Worm (Caenorhabditis elegans) whole organism, late embryonic: Measurements from ENCODE around the gene flp-10.

Experiments used
- Y22D7AL.16 ChIP-seq: sonication (generic microtip); optimal IDR thresholded peaks from 2 replicates; lab custom pipeline; 2016; ENCODE audit warnings: missing genetic modification characterization, missing compliant biosample characterization
- ceh-14 ChIP-seq: sonication (generic microtip); optimal IDR thresholded peaks from 2 replicates; lab custom pipeline; 2016; ENCODE audit warnings: missing genotype, missing genetic modification characterization, missing compliant biosample characterization
- ceh-18 ChIP-seq: sonication (generic microtip); optimal IDR thresholded peaks from 2 replicates; lab custom pipeline; 2016; ENCODE audit warnings: missing genetic modification characterization, missing compliant biosample characterization
- ceh-45 ChIP-seq: fragments of 200-800 bp; sonication (Bioruptor generic); IDR thresholded peaks from 2 replicates; pipeline ENCODE4 v1.3.6; 2022; ENCODE audit warnings: missing genetic modification reagents, missing genetic modification characterization, missing compliant biosample characterization
- ceh-48 ChIP-seq: sonication (generic microtip); optimal IDR thresholded peaks from 2 replicates; lab custom pipeline; 2016; ENCODE audit warnings: missing genetic modification characterization, inconsistent platforms, missing compliant biosample characterization
- ceh-6 ChIP-seq: fragments of 200-800 bp; sonication (Bioruptor generic); optimal IDR thresholded peaks from 2 replicates; lab custom pipeline; 2018; ENCODE audit warnings: mild to moderate bottlenecking, missing genetic modification characterization, missing compliant biosample characterization
- elt-4 ChIP-seq: sonication (generic microtip); optimal IDR thresholded peaks from 2 replicates; lab custom pipeline; 2016; ENCODE audit warnings: missing genetic modification characterization, missing compliant biosample characterization
- ets-4 ChIP-seq: sonication (generic microtip); optimal IDR thresholded peaks from 2 replicates; lab custom pipeline; 2016; ENCODE audit warnings: missing genetic modification characterization, missing compliant biosample characterization
- lin-11 ChIP-seq: fragments of 200-800 bp; sonication (Bioruptor generic); optimal IDR thresholded peaks from 2 replicates; lab custom pipeline; 2018; ENCODE audit warnings: mild to moderate bottlenecking, missing genetic modification characterization, missing compliant biosample characterization
- nfya-1 ChIP-seq: sonication (generic microtip); optimal IDR thresholded peaks from 2 replicates; lab custom pipeline; 2017; ENCODE audit warnings: missing genetic modification characterization, mild to moderate bottlenecking, missing compliant biosample characterization, antibody characterized with exemption, moderate library complexity
- npax-4 ChIP-seq: sonication (generic microtip); optimal IDR thresholded peaks from 2 replicates; lab custom pipeline; 2016; ENCODE audit warnings: missing genetic modification characterization, missing compliant biosample characterization
- pat-9 ChIP-seq: fragments of 200-800 bp; sonication (Bioruptor generic); optimal IDR thresholded peaks from 2 replicates; lab custom pipeline; 2018; ENCODE audit warnings: mild to moderate bottlenecking, missing genetic modification characterization, moderate library complexity, missing compliant biosample characterization
- pha-2 ChIP-seq: sonication (generic microtip); optimal IDR thresholded peaks from 2 replicates; lab custom pipeline; 2017; ENCODE audit warnings: mild to moderate bottlenecking, missing genetic modification characterization, missing compliant biosample characterization
- ref-2 ChIP-seq: sonication (generic microtip); optimal IDR thresholded peaks from 2 replicates; lab custom pipeline; 2016; ENCODE audit warnings: missing genetic modification characterization, missing compliant biosample characterization
- zip-5 ChIP-seq: sonication (generic microtip); optimal IDR thresholded peaks from 2 replicates; lab custom pipeline; 2016; ENCODE audit warnings: missing genetic modification characterization, missing compliant biosample characterization

flp-10 gene

DNA sequence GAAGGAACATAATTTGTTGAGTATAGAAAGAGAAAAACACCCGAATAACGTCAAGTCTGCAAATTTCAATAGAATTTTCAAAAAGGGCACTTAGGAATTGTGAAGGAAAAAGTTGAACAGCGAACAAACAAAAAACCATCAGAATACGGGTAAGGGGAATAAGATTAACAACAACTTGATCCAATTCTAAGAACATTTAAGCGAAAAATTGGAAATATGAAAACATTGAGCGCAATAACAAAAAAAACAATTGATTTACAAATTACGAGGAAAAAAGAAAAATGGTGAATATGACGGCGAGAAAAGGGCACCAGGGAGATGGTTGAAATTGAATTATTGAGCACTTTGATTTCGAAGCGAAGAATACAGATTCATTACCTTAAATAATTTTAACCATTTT lies 48.2 kb downstream of the flp-10 start:
- no peak for TF ChIP-seq ceh-45

ce11 chrIV:7917881-7918280 lies 49.2 kb downstream of the flp-10 start:
- no peak for TF ChIP-seq pha-2 (tag; lab: Kevin White, UChicago)
- no peak for TF ChIP-seq lin-11 (tag; lab: Kevin White, UChicago)
- no peak for TF ChIP-seq ceh-6 (GFP tag; lab: Kevin White, UChicago)
- TF ChIP-seq ceh-18 (tag; lab: Kevin White, UChicago), result no peak
- no peak for TF ChIP-seq ets-4 (tag; lab: Kevin White, UChicago)
- TF ChIP-seq ceh-45, result no peak
- no peak for TF ChIP-seq Y22D7AL.16 (tag; lab: Kevin White, UChicago)
- TF ChIP-seq ceh-48 (tag; lab: Kevin White, UChicago), result no peak
- TF ChIP-seq elt-4 (tag; lab: Kevin White, UChicago), result no peak
- no peak for TF ChIP-seq ref-2 (tag; lab: Kevin White, UChicago)
- no peak for TF ChIP-seq nfya-1 (tag; lab: Kevin White, UChicago)
- no peak for TF ChIP-seq zip-5 (tag; lab: Kevin White, UChicago)
- TF ChIP-seq ceh-14 (tag; lab: Kevin White, UChicago), result no peak
- no peak for TF ChIP-seq pat-9 (tag; lab: Kevin White, UChicago)
- no peak for TF ChIP-seq npax-4 (tag; lab: Kevin White, UChicago)
- TF ChIP-seq, all 69 proteins: peak for 0
